Fruit fly (Drosophila melanogaster) whole organism, wandering third instar larva: ENCODE data around the gene CG32756.

ENCODE experiments used
- Abd-B ChIP-seq: fragments of >200 bp; optimal IDR thresholded peaks from 2 replicates; lab custom pipeline; 2017; ENCODE audit warnings: missing biosample characterization, missing genetic modification characterization
- CrebA ChIP-seq: fragments of 200-800 bp; sonication (Bioruptor generic); optimal IDR thresholded peaks from 2 replicates; lab custom pipeline; 2016; ENCODE audit warnings: missing biosample characterization, mild to moderate bottlenecking, missing genetic modification characterization, borderline replicate concordance
- N ChIP-seq: fragments of >200 bp; optimal IDR thresholded peaks from 2 replicates; lab custom pipeline; 2018; ENCODE audit warnings: missing biosample characterization, missing external identifiers, missing genetic modification characterization
- jim ChIP-seq: fragments of 175-275, 200-325 bp; sonication (Bioruptor generic); optimal IDR thresholded peaks from 2 replicates; lab custom pipeline; 2016; ENCODE audit warnings: missing biosample characterization, mild to moderate bottlenecking, missing genetic modification characterization
- psq ChIP-seq: fragments of 200-800 bp; sonication (Bioruptor generic); optimal IDR thresholded peaks from 3 replicates; lab custom pipeline; 2017; ENCODE audit warnings: missing biosample characterization, mild to moderate bottlenecking, missing genetic modification characterization, moderate library complexity
- sv ChIP-seq: fragments of 200-800 bp; sonication (Bioruptor generic); optimal IDR thresholded peaks from 3 replicates; lab custom pipeline; 2016; ENCODE audit warnings: missing biosample characterization, missing genetic modification characterization
- tai ChIP-seq: sonication (Bioruptor generic); optimal IDR thresholded peaks from 2 replicates; lab custom pipeline; 2016; ENCODE audit warnings: missing biosample characterization, missing genetic modification characterization

DNA sequence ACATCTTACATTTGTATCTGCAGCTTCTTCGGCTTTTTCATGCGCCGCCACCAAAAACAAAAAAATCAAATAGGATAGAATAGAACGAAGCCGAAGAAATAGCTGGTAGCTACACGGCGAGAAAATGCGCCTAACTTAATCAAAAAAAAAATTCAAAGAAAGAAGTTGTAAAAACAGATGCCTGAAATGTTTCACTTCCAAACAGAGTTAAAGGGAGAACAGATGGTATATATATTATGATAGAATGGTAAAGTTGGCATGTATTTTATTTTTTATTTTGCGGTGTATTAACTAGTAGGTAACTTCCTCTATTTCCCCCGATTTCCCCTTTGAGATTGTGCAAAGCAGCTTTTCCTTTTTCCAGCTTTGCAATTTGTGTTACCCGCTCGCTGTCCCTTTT lies 21.1 kb upstream of the CG32756 start:
- TF ChIP-seq jim (GFP tag; lab: Kevin White, UChicago) (no peak), tai (GFP tag; lab: Kevin White, UChicago) (no peak), N (GFP tag; lab: Kevin White, UChicago) (no peak), sv (no peak), psq (GFP tag; lab: Kevin White, UChicago) (no peak), CrebA (GFP tag; lab: Kevin White, UChicago) (no peak), Abd-B (GFP tag; lab: Kevin White, UChicago) (no peak)
